Worm (Caenorhabditis elegans): ENCODE data around the gene daf-22.

ce11 chrII:12406394-12406793 is 19.1 kb downstream of the daf-22 start, which contains the start of gene sre-30:
- TF ChIP-seq ztf-4 (tag; optimal IDR thresholded peaks at IDR 0.05) (no peak), unc-130 (tag; optimal IDR thresholded peaks at IDR 0.05) (no peak), lin-14 (GFP tag; optimal IDR thresholded peaks at IDR 0.05) (no peak), jun-1 (tag; optimal IDR thresholded peaks at IDR 0.05) (no peak), ceh-82 (tag; optimal IDR thresholded peaks at IDR 0.05) (no peak), nhr-11 (tag; optimal IDR thresholded peaks at IDR 0.05) (no peak), ama-1 (optimal IDR thresholded peaks at IDR 0.05) (no peak), ceh-63 (GFP tag; optimal IDR thresholded peaks at IDR 0.05) (no peak), pax-3 (tag; optimal IDR thresholded peaks at IDR 0.05) (no peak)

All from whole organism, L1 larva.